Fruit fly (Drosophila melanogaster) whole organism, embryonic: Measurements from ENCODE around the gene sol.
A peak's percentile ranks its signal among the peaks of the same experiment; 100 is the strongest.

ENCODE experiments used
- Abd-B ChIP-seq: fragments of 200-800 bp; sonication (Bioruptor generic); optimal IDR thresholded peaks from 2 replicates; lab custom pipeline; 2018; ENCODE audit warnings: missing biosample characterization, mild to moderate bottlenecking, missing genetic modification characterization, moderate library complexity
- Adf1 ChIP-seq: fragments of 200-800 bp; sonication (Bioruptor generic); IDR thresholded peaks from 2 replicates; pipeline ENCODE4 v1.3.6; 2022; ENCODE audit warnings: missing biosample characterization, missing genetic modification characterization
- Aef1 ChIP-seq: fragments of 200-800 bp; sonication (Bioruptor generic); IDR thresholded peaks from 3 replicates; pipeline ENCODE4 v1.3.6; 2022; ENCODE audit warnings: missing biosample characterization, missing genetic modification characterization
- Atf-2 ChIP-seq: fragments of 200-800 bp; sonication (Bioruptor generic); optimal IDR thresholded peaks from 2 replicates; lab custom pipeline; 2016; ENCODE audit warnings: missing biosample characterization, missing genetic modification characterization
- C15 ChIP-seq: fragments of 200-800 bp; sonication (Bioruptor generic); IDR thresholded peaks from 3 replicates; pipeline ENCODE4 v1.3.6; 2022; ENCODE audit warnings: missing biosample characterization, missing genetic modification characterization
- CG10431 ChIP-seq: fragments of 200-800 bp; sonication (Bioruptor generic); optimal IDR thresholded peaks from 3 replicates; lab custom pipeline; 2018; ENCODE audit warnings: missing biosample characterization, mild to moderate bottlenecking, missing genetic modification characterization
- CG12071 ChIP-seq: fragments of 200-800 bp; sonication (Bioruptor generic); optimal IDR thresholded peaks from 3 replicates; lab custom pipeline; 2018; ENCODE audit warnings: missing biosample characterization, mild to moderate bottlenecking, missing genetic modification characterization
- CG12769 ChIP-seq: fragments of 200-800 bp; sonication (Bioruptor generic); optimal IDR thresholded peaks from 2 replicates; lab custom pipeline; 2019; ENCODE audit warnings: missing biosample characterization, mild to moderate bottlenecking, missing genetic modification characterization, moderate library complexity
- CG14710 ChIP-seq: fragments of 200-800 bp; sonication (Bioruptor generic); optimal IDR thresholded peaks from 3 replicates; lab custom pipeline; 2019; ENCODE audit warnings: missing biosample characterization, mild to moderate bottlenecking, missing genetic modification characterization, moderate library complexity
- CG15269 ChIP-seq: fragments of 200-800 bp; sonication (Bioruptor generic); optimal IDR thresholded peaks from 2 replicates; lab custom pipeline; 2018; ENCODE audit warnings: missing biosample characterization, mild to moderate bottlenecking, missing genetic modification characterization, moderate library complexity
- CG15514 ChIP-seq: fragments of 200-800 bp; sonication (Bioruptor generic); optimal IDR thresholded peaks from 3 replicates; lab custom pipeline; 2017; ENCODE audit warnings: missing biosample characterization, missing genetic modification characterization, mild to moderate bottlenecking, moderate library complexity, missing genetic modification reagents
- CG17802 ChIP-seq: fragments of 200-800 bp; sonication (Bioruptor generic); optimal IDR thresholded peaks from 2 replicates; lab custom pipeline; 2018; ENCODE audit warnings: missing biosample characterization, mild to moderate bottlenecking, missing genetic modification characterization, moderate library complexity
- CG18599 ChIP-seq: fragments of 200-800 bp; sonication (Bioruptor generic); optimal IDR thresholded peaks from 3 replicates; lab custom pipeline; 2017; ENCODE audit warnings: missing biosample characterization, missing genetic modification characterization, mild to moderate bottlenecking, moderate library complexity, missing genetic modification reagents
- CG2129 ChIP-seq: fragments of 200-800 bp; sonication (Bioruptor generic); IDR thresholded peaks from 2 replicates; pipeline ENCODE4 v1.3.6; 2022; ENCODE audit warnings: missing biosample characterization, missing genetic modification characterization; ENCODE audit not compliant: partially characterized antibody
- CG2202 ChIP-seq: fragments of 200-800 bp; sonication (Bioruptor generic); optimal IDR thresholded peaks from 2 replicates; lab custom pipeline; 2018; ENCODE audit warnings: missing biosample characterization, mild to moderate bottlenecking, missing genetic modification characterization
- CG31224 ChIP-seq: fragments of 200-800 bp; sonication (Bioruptor generic); IDR thresholded peaks from 2 replicates; pipeline ENCODE4 v1.3.6; 2022; ENCODE audit warnings: missing biosample characterization, missing genetic modification characterization
- CG3407 ChIP-seq: fragments of 200-800 bp; sonication (Bioruptor generic); optimal IDR thresholded peaks from 2 replicates; lab custom pipeline; 2018; ENCODE audit warnings: missing biosample characterization, mild to moderate bottlenecking, missing genetic modification characterization
- CG4282 ChIP-seq: fragments of 200-800 bp; sonication (Bioruptor generic); optimal IDR thresholded peaks from 2 replicates; lab custom pipeline; 2016; ENCODE audit warnings: missing biosample characterization, missing genetic modification characterization
- CG6654 ChIP-seq: fragments of 200-800 bp; sonication (Bioruptor generic); optimal IDR thresholded peaks from 2 replicates; lab custom pipeline; 2017; ENCODE audit warnings: missing biosample characterization, mild to moderate bottlenecking, missing genetic modification characterization
- CG6854 ChIP-seq: fragments of 200-800 bp; sonication (Bioruptor generic); optimal IDR thresholded peaks from 3 replicates; lab custom pipeline; 2017; ENCODE audit warnings: missing biosample characterization, mild to moderate bottlenecking, missing genetic modification characterization
- CG7372 ChIP-seq: fragments of 200-800 bp; sonication (Bioruptor generic); IDR thresholded peaks from 2 replicates; pipeline ENCODE4 v1.3.6; 2022; ENCODE audit warnings: missing biosample characterization, missing genetic modification characterization
- CG7745 ChIP-seq: fragments of 200-800 bp; sonication (Bioruptor generic); optimal IDR thresholded peaks from 2 replicates; lab custom pipeline; 2018; ENCODE audit warnings: missing biosample characterization, mild to moderate bottlenecking, missing genetic modification characterization, moderate library complexity
- CG7987 ChIP-seq: fragments of 200-800 bp; sonication (Bioruptor generic); optimal IDR thresholded peaks from 2 replicates; lab custom pipeline; 2018; ENCODE audit warnings: missing biosample characterization, mild to moderate bottlenecking, missing genetic modification characterization, moderate library complexity
- CG8089 ChIP-seq: fragments of 200-800 bp; sonication (Bioruptor generic); optimal IDR thresholded peaks from 3 replicates; lab custom pipeline; 2016; ENCODE audit warnings: missing biosample characterization, missing genetic modification characterization
- CG9215 ChIP-seq: fragments of 200-800 bp; sonication (Bioruptor generic); IDR thresholded peaks from 2 replicates; pipeline ENCODE4 v1.3.6; 2022; ENCODE audit warnings: missing biosample characterization, missing genetic modification characterization
- CG9609 ChIP-seq: fragments of 200-800 bp; sonication (Bioruptor generic); optimal IDR thresholded peaks from 3 replicates; lab custom pipeline; 2016; ENCODE audit warnings: missing biosample characterization, missing genetic modification characterization
- CoRest ChIP-seq: fragments of 200-800 bp; sonication (Bioruptor generic); optimal IDR thresholded peaks from 3 replicates; lab custom pipeline; 2018; ENCODE audit warnings: missing biosample characterization, mild to moderate bottlenecking, missing genetic modification characterization, moderate library complexity
- Dip2 ChIP-seq: fragments of 200-800 bp; sonication (Bioruptor generic); IDR thresholded peaks from 2 replicates; pipeline ENCODE4 v1.3.6; 2022; ENCODE audit warnings: missing biosample characterization, missing genetic modification characterization
- HLH54F ChIP-seq: fragments of 200-800 bp; sonication (Bioruptor generic); optimal IDR thresholded peaks from 3 replicates; lab custom pipeline; 2016; ENCODE audit warnings: missing biosample characterization, missing genetic modification characterization
- HLHmδ ChIP-seq: fragments of 200-800 bp; sonication (Bioruptor generic); optimal IDR thresholded peaks from 2 replicates; lab custom pipeline; 2018; ENCODE audit warnings: missing biosample characterization, mild to moderate bottlenecking, missing genetic modification characterization, moderate library complexity
- HmgD ChIP-seq: fragments of 200-800 bp; sonication (Bioruptor generic); optimal IDR thresholded peaks from 3 replicates; lab custom pipeline; 2016; ENCODE audit warnings: missing biosample characterization, missing genetic modification characterization
- Hr3 ChIP-seq: fragments of 200-800 bp; sonication (Bioruptor generic); optimal IDR thresholded peaks from 3 replicates; lab custom pipeline; 2016; ENCODE audit warnings: missing biosample characterization, missing genetic modification characterization
- Hr51 ChIP-seq, 2 experiments: fragments of 200-800 bp; sonication (Bioruptor generic); optimal IDR thresholded peaks; 2 replicates in 1 of 2; 3 replicates in 1 of 2; lab custom pipeline; 2016 to 2018; ENCODE audit warnings: missing biosample characterization in 2 of 2, missing genetic modification characterization in 2 of 2, mild to moderate bottlenecking in 1 of 2, moderate library complexity in 1 of 2
- Opbp ChIP-seq: fragments of 200-800 bp; sonication (Bioruptor generic); IDR thresholded peaks from 3 replicates; pipeline ENCODE4 v1.3.6; 2022; ENCODE audit warnings: missing biosample characterization, missing genetic modification characterization; ENCODE audit not compliant: partially characterized antibody
- Ptx1 ChIP-seq: fragments of 200-800 bp; sonication (Bioruptor generic); IDR thresholded peaks from 2 replicates; pipeline ENCODE4 v1.3.6; 2022; ENCODE audit warnings: missing biosample characterization, missing genetic modification characterization
- Spps ChIP-seq: fragments of 200-800 bp; sonication (Bioruptor generic); optimal IDR thresholded peaks from 2 replicates; lab custom pipeline; 2018; ENCODE audit warnings: missing biosample characterization, mild to moderate bottlenecking, missing genetic modification characterization
- Sry-β ChIP-seq: fragments of 200-800 bp; sonication (Bioruptor generic); optimal IDR thresholded peaks from 2 replicates; lab custom pipeline; 2018; ENCODE audit warnings: missing biosample characterization, mild to moderate bottlenecking, missing genetic modification characterization, moderate library complexity
- Stat92E ChIP-seq, 3 experiments: fragments of >200 bp in 2 of 3; fragments of 200-800 bp in 1 of 3; sonication (Bioruptor generic) in 1 of 3; optimal IDR thresholded peaks; 2 replicates each; lab custom pipeline; 2017 to 2019; ENCODE audit warnings: missing biosample characterization in 3 of 3, missing genetic modification characterization in 3 of 3, mild to moderate bottlenecking in 1 of 3, moderate library complexity in 1 of 3
- ab ChIP-seq: fragments of 200-800 bp; sonication (Bioruptor generic); optimal IDR thresholded peaks from 2 replicates; lab custom pipeline; 2016; ENCODE audit warnings: missing biosample characterization, missing genetic modification characterization
- az2 ChIP-seq: fragments of 200-800 bp; sonication (Bioruptor generic); optimal IDR thresholded peaks from 3 replicates; lab custom pipeline; 2016; ENCODE audit warnings: missing biosample characterization, missing genetic modification characterization
- bab2 ChIP-seq: fragments of 200-800 bp; sonication (Bioruptor generic); optimal IDR thresholded peaks from 2 replicates; lab custom pipeline; 2016; ENCODE audit warnings: missing biosample characterization, missing genetic modification characterization
- cwo ChIP-seq: fragments of 200-800 bp; sonication (Bioruptor generic); optimal IDR thresholded peaks from 3 replicates; lab custom pipeline; 2017; ENCODE audit warnings: missing biosample characterization, missing genetic modification characterization, mild to moderate bottlenecking, moderate library complexity, missing genetic modification reagents
- gt ChIP-seq: fragments of 200-800 bp; sonication (Bioruptor generic); IDR thresholded peaks from 2 replicates; pipeline ENCODE4 v1.3.6; 2022; ENCODE audit warnings: missing biosample characterization, missing genetic modification characterization
- hb ChIP-seq: fragments of 200-800 bp; sonication (Bioruptor generic); IDR thresholded peaks from 3 replicates; pipeline ENCODE4 v1.3.6; 2022; ENCODE audit warnings: missing biosample characterization, missing genetic modification characterization; ENCODE audit not compliant: partially characterized antibody
- kni ChIP-seq: fragments of 200-800 bp; sonication (Bioruptor generic); optimal IDR thresholded peaks from 3 replicates; lab custom pipeline; 2017; ENCODE audit warnings: mild to moderate bottlenecking, missing biosample characterization, missing genetic modification reagents, missing genetic modification characterization
- pfk ChIP-seq: fragments of 200-800 bp; sonication (Bioruptor generic); optimal IDR thresholded peaks from 2 replicates; lab custom pipeline; 2018; ENCODE audit warnings: missing biosample characterization, mild to moderate bottlenecking, missing genetic modification characterization, moderate library complexity
- row ChIP-seq: fragments of 200-800 bp; sonication (Bioruptor generic); IDR thresholded peaks from 3 replicates; pipeline ENCODE4 v1.3.6; 2022; ENCODE audit warnings: missing biosample characterization, missing genetic modification characterization
- sug ChIP-seq: fragments of 200-800 bp; optimal IDR thresholded peaks from 2 replicates; lab custom pipeline; 2019; ENCODE audit warnings: missing biosample characterization, mild to moderate bottlenecking, missing genetic modification characterization, moderate library complexity
- usp ChIP-seq: fragments of >200 bp; optimal IDR thresholded peaks from 2 replicates; lab custom pipeline; 2017; ENCODE audit warnings: missing biosample characterization, missing genetic modification characterization
- zen ChIP-seq: fragments of 200-800 bp; sonication (Bioruptor generic); optimal IDR thresholded peaks from 3 replicates; lab custom pipeline; 2018; ENCODE audit warnings: missing biosample characterization, mild to moderate bottlenecking, missing genetic modification characterization, moderate library complexity

sol gene

dm6 chrX:21345036-21345500, 5.0 kb upstream of the sol start, which contains the start of gene dod (continued):
- no peak for TF ChIP-seq CG7987 (GFP tag; lab: Kevin White, UChicago)
- no peak for TF ChIP-seq CG7372 (GFP tag; lab: Robert Waterston, UW)
- TF ChIP-seq Hr51 (GFP tag; optimal IDR thresholded peaks at IDR 0.05; lab: Kevin White, UChicago): peak; percentile 38 to 57
- no peak for TF ChIP-seq pfk (GFP tag; lab: Kevin White, UChicago)
- TF ChIP-seq CG15514 (GFP tag; lab: Kevin White, UChicago): peak; percentile 88
- TF ChIP-seq Abd-B (GFP tag; lab: Kevin White, UChicago): no peak
- TF ChIP-seq CG3407: no peak
- TF ChIP-seq ab (GFP tag; lab: Kevin White, UChicago): no peak
- TF ChIP-seq zen: peak; percentile 78
- peak; percentile 53 for TF ChIP-seq az2
- peak; percentile 68 for TF ChIP-seq row (GFP tag; lab: Robert Waterston, UW)
- no peak for TF ChIP-seq CG2202 (tag; lab: Kevin White, UChicago)
- peak; percentile 35 for TF ChIP-seq HLH54F (GFP tag; lab: Kevin White, UChicago)
- no peak for TF ChIP-seq usp (GFP tag; lab: Kevin White, UChicago)
- no peak for TF ChIP-seq CG4282 (GFP tag; lab: Kevin White, UChicago)
- peak; percentile 94 for TF ChIP-seq HLHmδ (GFP tag; lab: Kevin White, UChicago)
- TF ChIP-seq sug: peak; percentile 53
- peak; percentile 53; the same call in 1 of the 2 replicates for TF ChIP-seq CG2129 (GFP tag; lab: Robert Waterston, UW)
- TF ChIP-seq CG7745: no peak
- peak; percentile 64 for TF ChIP-seq CoRest (tag; lab: Kevin White, UChicago)
- peak in 1 of 3 experiments; percentile 13 for TF ChIP-seq Stat92E (GFP tag; optimal IDR thresholded peaks at IDR 0.05; lab: Kevin White, UChicago)
- TF ChIP-seq hb: peak; percentile 68
- no peak for TF ChIP-seq CG12769 (tag; lab: Kevin White, UChicago)
- TF ChIP-seq CG14710 (tag; lab: Kevin White, UChicago): peak; percentile 79
- peak; percentile 33 for TF ChIP-seq CG6854 (GFP tag; lab: Kevin White, UChicago)
- TF ChIP-seq CG10431: no peak
- TF ChIP-seq Adf1: peak; percentile 44
- TF ChIP-seq cwo (GFP tag; lab: Kevin White, UChicago): peak; percentile 26
- TF ChIP-seq CG18599: peak; percentile 55
- TF ChIP-seq CG8089: peak; percentile 10
- no peak for TF ChIP-seq C15 (GFP tag; lab: Robert Waterston, UW)
- no peak for TF ChIP-seq CG6654 (GFP tag; lab: Kevin White, UChicago)
- peak; percentile 81 for TF ChIP-seq Opbp (GFP tag; lab: Robert Waterston, UW)
- TF ChIP-seq Hr3 (GFP tag; lab: Kevin White, UChicago): peak; percentile 44
- no peak for TF ChIP-seq CG12071 (GFP tag; lab: Kevin White, UChicago)
- TF ChIP-seq CG9609 (GFP tag; lab: Kevin White, UChicago): peak; percentile 35
- no peak for TF ChIP-seq Aef1
- peak; percentile 61 for TF ChIP-seq Ptx1 (GFP tag; lab: Robert Waterston, UW)
- peak; percentile 30; the same call in 1 of the 2 replicates for TF ChIP-seq CG9215 (GFP tag; lab: Robert Waterston, UW)
- no peak for TF ChIP-seq Atf-2 (GFP tag; lab: Kevin White, UChicago)
- no peak for TF ChIP-seq CG17802 (tag; lab: Kevin White, UChicago)
- no peak for TF ChIP-seq Spps (tag; lab: Kevin White, UChicago)
- no peak for TF ChIP-seq CG15269 (tag; lab: Kevin White, UChicago)
- no peak for TF ChIP-seq CG31224 (GFP tag; lab: Robert Waterston, UW)
- no peak for TF ChIP-seq kni (GFP tag; lab: Kevin White, UChicago)
- TF ChIP-seq Sry-β: no peak
- TF ChIP-seq bab2 (GFP tag; lab: Kevin White, UChicago): peak; percentile 57
- TF ChIP-seq HmgD (GFP tag; lab: Kevin White, UChicago): peak; percentile 58
- no peak for TF ChIP-seq gt (GFP tag; lab: Robert Waterston, UW)
- no peak for TF ChIP-seq Dip2
